Worm (Caenorhabditis elegans): ENCODE results near the gene F54D5.4.

- no peak for TF ChIP-seq tbx-2 (tag; optimal IDR thresholded peaks at IDR 0.05)
- TF ChIP-seq pat-9 (tag; optimal IDR thresholded peaks at IDR 0.05) = no peak
- TF ChIP-seq nhr-232 (tag; optimal IDR thresholded peaks at IDR 0.05) = no peak
- no peak for TF ChIP-seq ets-4 (tag; optimal IDR thresholded peaks at IDR 0.05)
Observed at ce11 chrII:11571260-11571854, 1.7 kb downstream of the F54D5.4 start, which contains the start of gene F54D5.3.

All from whole organism, late embryonic.